Worm (Caenorhabditis elegans) whole organism, L1 larva: Measurements from ENCODE around the gene tag-65.

Experiments
- lin-35 ChIP-seq, 2 experiments: fragments of 150-350 bp; optimal IDR thresholded peaks; 2 replicates each; lab custom pipeline; 2014; ENCODE audit warnings: missing biosample characterization in 2 of 2, missing genetic modification characterization in 2 of 2, missing genetic modification reagents in 2 of 2
- unc-130 ChIP-seq: fragments of 150-350 bp; optimal IDR thresholded peaks from 2 replicates; lab custom pipeline; 2017; ENCODE audit warnings: missing biosample characterization, missing genetic modification characterization, inconsistent platforms
- zag-1 ChIP-seq: fragments of 150-350 bp; optimal IDR thresholded peaks from 2 replicates; lab custom pipeline; 2014; ENCODE audit warnings: missing biosample characterization, missing genetic modification characterization

- TF ChIP-seq lin-35 (GFP tag; optimal IDR thresholded peaks at IDR 0.05; lab: Kevin White, UChicago), result no peak
- no peak for TF ChIP-seq unc-130
- no peak for TF ChIP-seq zag-1 (tag; lab: Kevin White, UChicago)
These were observed 11.2 kb upstream of the tag-65 start, which contains the start of gene T01D3.1 for ce11 chrV:13689592-13689991.
